Worm (Caenorhabditis elegans) whole organism, L4/young adult: ENCODE data around the gene R05G6.5.

Source experiments
- W03F9.2 ChIP-seq: fragments of 150-350 bp; optimal IDR thresholded peaks from 2 replicates; lab custom pipeline; 2014; ENCODE audit warnings: missing biosample characterization, missing genetic modification characterization
- dao-5 ChIP-seq: sonication (generic microtip); optimal IDR thresholded peaks from 2 replicates; lab custom pipeline; 2016; ENCODE audit warnings: missing genotype, missing genetic modification characterization, moderate library complexity, missing compliant biosample characterization
- him-1 ChIP-seq: sonication (generic microtip); optimal IDR thresholded peaks from 2 replicates; lab custom pipeline; 2016; ENCODE audit warnings: missing genotype, missing genetic modification reagents, missing genetic modification characterization, missing compliant biosample characterization

Gene R05G6.5

ce11 chrIV:7551254-7551653 lies 43.1 kb downstream of the R05G6.5 start:
- no peak for TF ChIP-seq dao-5 (tag; lab: Kevin White, UChicago)
- no peak for TF ChIP-seq W03F9.2
- no peak for TF ChIP-seq him-1

DNA sequence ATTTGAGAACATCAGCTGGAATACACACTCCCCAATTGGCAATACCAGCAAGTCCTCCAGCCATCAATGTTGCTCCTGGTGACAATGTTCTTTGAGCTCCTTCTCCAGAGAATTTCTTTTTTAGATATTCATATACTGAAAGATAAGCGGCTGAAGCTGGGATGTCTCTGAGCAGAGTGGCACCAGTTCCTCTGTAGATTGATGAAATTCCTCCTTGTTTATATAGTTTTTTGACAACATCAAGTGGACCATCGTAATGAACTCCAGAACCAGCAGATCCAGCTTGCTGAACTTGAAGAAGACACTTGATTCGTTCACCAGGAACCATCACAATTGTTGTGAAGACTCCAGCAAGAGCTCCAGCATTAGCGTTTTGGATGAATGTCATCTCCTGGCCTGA lies 43.9 kb downstream of the R05G6.5 start:
- TF ChIP-seq him-1 (no peak), dao-5 (tag; lab: Kevin White, UChicago) (no peak), W03F9.2 (no peak)

ce11 chrIV:7552958-7553553 lies 44.9 kb downstream of the R05G6.5 start, which contains the start of gene dif-1:
Gene dif-1 (minus strand): TSS chrIV:7553008.
- TF ChIP-seq dao-5 (tag; lab: Kevin White, UChicago) (no peak), W03F9.2 (peak; percentile 52), him-1 (no peak)

- TF ChIP-seq dao-5 (tag; lab: Kevin White, UChicago) (no peak), him-1 (no peak), W03F9.2 (no peak)
These were observed 46.2 kb downstream of the R05G6.5 start, which contains the start of gene F49E8.6 for ce11 chrIV:7554351-7554750. Gene F49E8.6 (minus strand): TSS chrIV:7554667.

- no peak for TF ChIP-seq W03F9.2
- no peak for TF ChIP-seq dao-5 (tag; lab: Kevin White, UChicago)
- no peak for TF ChIP-seq him-1
These were observed 48.2 kb downstream of the R05G6.5 start, which contains the start of the genes F49E8.7, F49E8.8 and nprl-2 for ce11 chrIV:7556265-7556866. Gene F49E8.7 (minus strand): TSS chrIV:7556365. Gene F49E8.8 (plus strand): TSS chrIV:7556637. Gene nprl-2 (plus strand): TSS chrIV:7556816.

ce11 chrIV:7558653-7559052 lies 50.5 kb downstream of the R05G6.5 start:
- no peak for TF ChIP-seq dao-5 (tag; lab: Kevin White, UChicago)
- TF ChIP-seq him-1 = no peak
- no peak for TF ChIP-seq W03F9.2
